Fruit fly (Drosophila melanogaster) whole organism, embryonic: ENCODE data around the gene Apoltp.

Experiments used
- Antp ChIP-seq: fragments of 200-800 bp; sonication (Bioruptor generic); optimal IDR thresholded peaks from 3 replicates; lab custom pipeline; 2016; ENCODE audit warnings: missing biosample characterization, missing genetic modification characterization
- Atf6 ChIP-seq: fragments of 200-800 bp; sonication (Bioruptor generic); IDR thresholded peaks from 2 replicates; pipeline ENCODE4 v1.3.6; 2022; ENCODE audit warnings: missing biosample characterization, missing genetic modification characterization
- Blimp-1 ChIP-seq: fragments of 200-800 bp; sonication (Bioruptor generic); optimal IDR thresholded peaks from 3 replicates; lab custom pipeline; 2018; ENCODE audit warnings: missing biosample characterization, missing genetic modification characterization, mild to moderate bottlenecking, moderate library complexity, missing genetic modification reagents
- CG10321 ChIP-seq: fragments of 200-800 bp; sonication (Bioruptor generic); IDR thresholded peaks from 2 replicates; pipeline ENCODE4 v1.3.6; 2022; ENCODE audit warnings: missing biosample characterization, missing genetic modification characterization
- CG10543 ChIP-seq: fragments of 200-800 bp; sonication (Bioruptor generic); optimal IDR thresholded peaks from 3 replicates; lab custom pipeline; 2017; ENCODE audit warnings: missing biosample characterization, mild to moderate bottlenecking, missing genetic modification characterization, moderate library complexity
- CG13296 ChIP-seq: fragments of 200-800 bp; sonication (Bioruptor generic); optimal IDR thresholded peaks from 3 replicates; lab custom pipeline; 2018; ENCODE audit warnings: missing biosample characterization, mild to moderate bottlenecking, missing genetic modification characterization
- CG13424 ChIP-seq: fragments of 200-800 bp; sonication (Bioruptor generic); optimal IDR thresholded peaks from 2 replicates; lab custom pipeline; 2019; ENCODE audit warnings: missing biosample characterization, mild to moderate bottlenecking, missing genetic modification characterization, moderate library complexity
- CG13894 ChIP-seq: fragments of 200-800 bp; sonication (Bioruptor generic); optimal IDR thresholded peaks from 3 replicates; lab custom pipeline; 2018; ENCODE audit warnings: missing biosample characterization, mild to moderate bottlenecking, missing genetic modification characterization, moderate library complexity
- CG15269 ChIP-seq: fragments of 200-800 bp; sonication (Bioruptor generic); optimal IDR thresholded peaks from 2 replicates; lab custom pipeline; 2018; ENCODE audit warnings: missing biosample characterization, mild to moderate bottlenecking, missing genetic modification characterization, moderate library complexity
- CG17568 ChIP-seq: fragments of 200-800 bp; sonication (Bioruptor generic); optimal IDR thresholded peaks from 2 replicates; lab custom pipeline; 2018; ENCODE audit warnings: missing biosample characterization, mild to moderate bottlenecking, missing genetic modification characterization, moderate library complexity
- CG1792 ChIP-seq: fragments of 200-800 bp; sonication (Bioruptor generic); optimal IDR thresholded peaks from 2 replicates; lab custom pipeline; 2016; ENCODE audit warnings: missing biosample characterization, missing genetic modification characterization
- CG3163 ChIP-seq: fragments of 200-800 bp; sonication (Bioruptor generic); optimal IDR thresholded peaks from 3 replicates; lab custom pipeline; 2016; ENCODE audit warnings: missing biosample characterization, missing genetic modification characterization
- CG3281 ChIP-seq: fragments of 200-800 bp; sonication (Bioruptor generic); optimal IDR thresholded peaks from 3 replicates; lab custom pipeline; 2017; ENCODE audit warnings: missing biosample characterization, mild to moderate bottlenecking, missing genetic modification characterization
- CG34376 ChIP-seq: fragments of 200-800 bp; sonication (Bioruptor generic); optimal IDR thresholded peaks from 2 replicates; lab custom pipeline; 2018; ENCODE audit warnings: missing biosample characterization, mild to moderate bottlenecking, missing genetic modification characterization
- CG34422 ChIP-seq: fragments of 200-800 bp; sonication (Bioruptor generic); IDR thresholded peaks from 3 replicates; pipeline ENCODE4 v1.3.6; 2022; ENCODE audit warnings: missing biosample characterization, missing genetic modification characterization
- CG4404 ChIP-seq: fragments of 200-800 bp; sonication (Bioruptor generic); IDR thresholded peaks from 2 replicates; pipeline ENCODE4 v1.3.6; 2022; ENCODE audit warnings: missing biosample characterization, missing genetic modification characterization
- CG7556 ChIP-seq: fragments of 200-800 bp; sonication (Bioruptor generic); optimal IDR thresholded peaks from 2 replicates; lab custom pipeline; 2017; ENCODE audit warnings: missing biosample characterization, mild to moderate bottlenecking, missing genetic modification characterization
- HLH3B ChIP-seq: fragments of 200-800 bp; sonication (Bioruptor generic); IDR thresholded peaks from 2 replicates; pipeline ENCODE4 v1.3.6; 2022; ENCODE audit warnings: missing biosample characterization, missing genetic modification characterization
- Hmr ChIP-seq: fragments of 200-800 bp; sonication (Bioruptor generic); optimal IDR thresholded peaks from 3 replicates; lab custom pipeline; 2017; ENCODE audit warnings: mild to moderate bottlenecking, missing biosample characterization, missing genetic modification reagents, missing genetic modification characterization
- Hr78 ChIP-seq, 2 experiments: fragments of 200-800 bp in 1 of 2; fragments of >200 bp in 1 of 2; sonication (Bioruptor generic) in 1 of 2; optimal IDR thresholded peaks; 2 replicates each; lab custom pipeline; 2017 to 2019; ENCODE audit warnings: missing biosample characterization in 2 of 2, missing genetic modification characterization in 2 of 2, mild to moderate bottlenecking in 1 of 2, moderate library complexity in 1 of 2
- Lhr ChIP-seq: fragments of 200-800 bp; sonication (Bioruptor generic); optimal IDR thresholded peaks from 3 replicates; lab custom pipeline; 2017; ENCODE audit warnings: mild to moderate bottlenecking, missing biosample characterization, missing genetic modification reagents, missing genetic modification characterization
- Max ChIP-seq: fragments of 200-800 bp; sonication (Bioruptor generic); optimal IDR thresholded peaks from 2 replicates; lab custom pipeline; 2016; ENCODE audit warnings: missing biosample characterization, mild to moderate bottlenecking, missing genetic modification characterization
- Med ChIP-seq: fragments of 200-800 bp; sonication (Bioruptor generic); peaks from one replicate; lab custom pipeline; 2016; ENCODE audit warnings: missing biosample characterization, missing genetic modification characterization, mild to moderate bottlenecking, inconsistent platforms, moderate library complexity
- Meics ChIP-seq: fragments of 200-800 bp; sonication (Bioruptor generic); optimal IDR thresholded peaks from 2 replicates; lab custom pipeline; 2017; ENCODE audit warnings: missing biosample characterization, mild to moderate bottlenecking, missing genetic modification characterization
- Neu2 ChIP-seq: fragments of 200-800 bp; sonication (Bioruptor generic); optimal IDR thresholded peaks from 3 replicates; lab custom pipeline; 2016; ENCODE audit warnings: missing biosample characterization, missing genetic modification characterization, borderline replicate concordance
- Oaz ChIP-seq: fragments of 200-800 bp; sonication (Bioruptor generic); IDR thresholded peaks from 2 replicates; pipeline ENCODE4 v1.3.6; 2022; ENCODE audit warnings: missing biosample characterization, missing genetic modification characterization
- PHDP ChIP-seq: fragments of 200-800 bp; sonication (Bioruptor generic); optimal IDR thresholded peaks from 3 replicates; lab custom pipeline; 2018; ENCODE audit warnings: missing biosample characterization, mild to moderate bottlenecking, missing genetic modification characterization, moderate library complexity
- Trl ChIP-seq, 3 experiments: fragments of >200 bp in 2 of 3; fragments of 200-800 bp in 1 of 3; sonication (Bioruptor generic) in 1 of 3; optimal IDR thresholded peaks; 2 replicates in 1 of 3; 3 replicates in 2 of 3; lab custom pipeline; 2016 to 2017; ENCODE audit warnings: missing biosample characterization in 1 of 3, missing genetic modification characterization in 1 of 3
- bcd ChIP-seq: fragments of 200-800 bp; sonication (Bioruptor generic); optimal IDR thresholded peaks from 2 replicates; lab custom pipeline; 2017; ENCODE audit warnings: missing biosample characterization, mild to moderate bottlenecking, missing genetic modification characterization
- cad ChIP-seq: fragments of >200 bp; optimal IDR thresholded peaks from 2 replicates; lab custom pipeline; 2017; ENCODE audit warnings: missing biosample characterization, missing genetic modification characterization
- chinmo ChIP-seq: fragments of 200-800 bp; sonication (Bioruptor generic); IDR thresholded peaks from 4 replicates; pipeline ENCODE4 v1.3.6; 2022; ENCODE audit warnings: missing biosample characterization, missing genetic modification characterization; ENCODE audit not compliant: partially characterized antibody
- corto ChIP-seq: fragments of 200-800 bp; sonication (Bioruptor generic); optimal IDR thresholded peaks from 2 replicates; lab custom pipeline; 2016; ENCODE audit warnings: missing biosample characterization, mild to moderate bottlenecking, missing genetic modification characterization, moderate library complexity
- crp ChIP-seq, 2 experiments: fragments of 200-800 bp; sonication (Bioruptor generic); optimal IDR thresholded peaks; 2 replicates in 1 of 2; 3 replicates in 1 of 2; lab custom pipeline; 2017; ENCODE audit warnings: missing biosample characterization in 2 of 2, missing genetic modification characterization in 2 of 2, mild to moderate bottlenecking in 1 of 2, moderate library complexity in 1 of 2
- eve ChIP-seq, 2 experiments: fragments of >200 bp; optimal IDR thresholded peaks; 2 replicates each; lab custom pipeline; 2017; ENCODE audit warnings: missing biosample characterization in 2 of 2, missing genetic modification characterization in 2 of 2
- exex ChIP-seq: fragments of 200-800 bp; sonication (Bioruptor generic); optimal IDR thresholded peaks from 4 replicates; lab custom pipeline; 2018; ENCODE audit warnings: missing biosample characterization, mild to moderate bottlenecking, missing genetic modification characterization, moderate library complexity
- gro ChIP-seq: fragments of 200-800 bp; sonication (Bioruptor generic); optimal IDR thresholded peaks from 2 replicates; lab custom pipeline; 2016; ENCODE audit warnings: missing biosample characterization, missing genetic modification characterization
- hkb ChIP-seq, 2 experiments: fragments of 200-800 bp in 1 of 2; fragments of >200 bp in 1 of 2; sonication (Bioruptor generic) in 1 of 2; IDR thresholded peaks in 1 of 2; optimal IDR thresholded peaks in 1 of 2; 2 replicates each; pipeline versions ENCODE4 v1.3.6 to Lab custom; 2017 to 2022; ENCODE audit warnings: missing biosample characterization in 1 of 2, missing genetic modification characterization in 1 of 2
- insv ChIP-seq, 2 experiments: fragments of 200-800 bp; sonication (Bioruptor generic); optimal IDR thresholded peaks; 3 replicates each; lab custom pipeline; 2016 to 2018; ENCODE audit warnings: missing biosample characterization in 2 of 2, missing genetic modification characterization in 2 of 2
- lbe ChIP-seq: fragments of 200-800 bp; sonication (Bioruptor generic); optimal IDR thresholded peaks from 2 replicates; lab custom pipeline; 2016; ENCODE audit warnings: missing biosample characterization, mild to moderate bottlenecking, missing genetic modification characterization
- mirr ChIP-seq: fragments of 200-800 bp; sonication (Bioruptor generic); optimal IDR thresholded peaks from 3 replicates; lab custom pipeline; 2018; ENCODE audit warnings: missing biosample characterization, mild to moderate bottlenecking, missing genetic modification characterization
- mld ChIP-seq: fragments of 200-800 bp; sonication (Bioruptor generic); IDR thresholded peaks from 3 replicates; pipeline ENCODE4 v1.3.6; 2022; ENCODE audit warnings: missing biosample characterization, missing genetic modification characterization; ENCODE audit not compliant: partially characterized antibody
- nau ChIP-seq: fragments of 200-800 bp; sonication (Bioruptor generic); optimal IDR thresholded peaks from 3 replicates; lab custom pipeline; 2017; ENCODE audit warnings: missing biosample characterization, mild to moderate bottlenecking, missing genetic modification characterization, missing genetic modification reagents
- psq ChIP-seq: fragments of 200-800 bp; sonication (Bioruptor generic); optimal IDR thresholded peaks from 2 replicates; lab custom pipeline; 2017; ENCODE audit warnings: missing biosample characterization, missing genetic modification characterization
- sd ChIP-seq: fragments of 200-800 bp; sonication (Bioruptor generic); optimal IDR thresholded peaks from 3 replicates; lab custom pipeline; 2018; ENCODE audit warnings: missing biosample characterization, mild to moderate bottlenecking, missing genetic modification characterization, moderate library complexity
- sens ChIP-seq: fragments of 200-800 bp; sonication (Bioruptor generic); peaks from one replicate; lab custom pipeline; 2016; ENCODE audit warnings: missing biosample characterization, missing genetic modification characterization
- so ChIP-seq: fragments of 200-800 bp; sonication (Bioruptor generic); IDR thresholded peaks from 3 replicates; pipeline ENCODE4 v1.3.6; 2022; ENCODE audit warnings: missing biosample characterization, missing genetic modification characterization

Apoltp gene

DNA sequence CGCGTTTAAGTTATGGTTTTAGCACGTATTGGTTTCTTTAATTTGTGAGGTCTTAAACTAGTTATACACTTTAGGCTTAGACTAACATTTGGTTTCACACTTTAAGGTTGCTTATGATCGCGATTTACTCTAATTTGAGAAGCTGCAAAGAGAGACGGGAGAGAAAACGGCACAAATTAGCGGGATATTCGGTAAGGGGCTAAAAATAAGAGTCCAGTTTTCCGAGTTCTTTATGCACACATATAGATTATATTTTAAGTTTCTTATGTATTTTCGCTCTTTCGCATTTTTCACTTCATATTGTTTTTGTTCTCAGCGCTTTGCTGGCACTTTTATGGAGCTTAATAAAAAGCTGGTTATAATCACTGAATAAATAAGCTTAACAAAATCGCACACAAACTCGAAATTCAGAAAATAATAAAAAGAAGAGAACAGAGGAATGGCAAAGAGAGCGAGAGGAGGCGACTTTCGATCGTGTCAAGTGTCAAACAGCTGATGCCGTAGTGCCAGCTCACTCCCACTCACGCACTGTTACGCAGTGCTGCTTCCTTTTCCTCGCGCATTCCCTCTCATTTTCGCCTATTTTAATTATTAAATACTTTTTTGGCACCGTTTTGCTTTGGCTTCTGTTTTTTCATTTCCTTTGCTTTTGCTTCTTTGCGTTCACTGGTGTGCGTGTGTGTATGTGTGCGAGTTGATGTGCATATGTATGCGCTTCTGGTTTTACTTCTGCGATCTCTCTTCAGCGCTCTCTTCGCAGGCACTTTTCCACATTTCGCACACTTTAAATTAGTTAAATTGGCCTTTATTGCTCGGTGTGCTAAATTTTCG is 64.3 kb downstream of the Apoltp start:
- TF ChIP-seq CG15269 (tag; lab: Kevin White, UChicago) (peak; percentile 0), bcd (GFP tag; lab: Kevin White, UChicago) (peak; percentile 5), so (GFP tag; lab: Robert Waterston, UW) (peak; percentile 56; the same call in 1 of the 3 replicates), CG34376 (GFP tag; lab: Kevin White, UChicago) (peak; percentile 8), Hr78 (GFP tag; optimal IDR thresholded peaks at IDR 0.05; lab: Kevin White, UChicago) (peak in 1 of 2 experiments; percentile 74), CG10321 (GFP tag; lab: Robert Waterston, UW) (peak; percentile 88), sd (tag; lab: Kevin White, UChicago) (peak; percentile 74), corto (peak; percentile 74), sens (GFP tag; lab: Kevin White, UChicago) (peak; percentile 67), CG7556 (GFP tag; lab: Kevin White, UChicago) (peak; percentile 1), lbe (GFP tag; lab: Kevin White, UChicago) (peak; percentile 39), nau (GFP tag; lab: Kevin White, UChicago) (peak; percentile 7), eve (GFP tag; optimal IDR thresholded peaks at IDR 0.05; lab: Kevin White, UChicago) (peak in 1 of 2 experiments; percentile 48), Neu2 (GFP tag; lab: Kevin White, UChicago) (no peak), CG17568 (GFP tag; lab: Kevin White, UChicago) (peak; percentile 17), CG34422 (peak; percentile 48; the same call in 1 of the 3 replicates), gro (GFP tag; lab: Kevin White, UChicago) (peak; percentile 40), crp (GFP tag; optimal IDR thresholded peaks at IDR 0.05; lab: Kevin White, UChicago) (peak; percentile 40 to 78), CG13424 (tag; lab: Kevin White, UChicago) (no peak), hkb (optimal IDR thresholded peaks at IDR 0.05; lab: Kevin White, UChicago) (no peak), hkb (GFP tag; IDR thresholded peaks at IDR 0.05; lab: Robert Waterston, UW) (peak; percentile 18; the same call in 1 of the 2 replicates), mirr (GFP tag; lab: Kevin White, UChicago) (peak; percentile 14), cad (GFP tag; lab: Kevin White, UChicago) (peak; percentile 23), Meics (GFP tag; lab: Kevin White, UChicago) (no peak), CG3281 (GFP tag; lab: Kevin White, UChicago) (peak; percentile 41), Max (GFP tag; lab: Kevin White, UChicago) (no peak), CG13894 (tag; lab: Kevin White, UChicago) (peak; percentile 21), chinmo (GFP tag; lab: Robert Waterston, UW) (0 out of 4 replicates have a peak, but pooled peaks have one; percentile 71), mld (GFP tag; lab: Robert Waterston, UW) (no peak), Atf6 (peak; percentile 8; the same call in 1 of the 2 replicates), CG1792 (no peak), HLH3B (GFP tag; lab: Robert Waterston, UW) (no peak), CG4404 (no peak), exex (tag; lab: Kevin White, UChicago) (peak; percentile 0), Med (GFP tag; lab: Kevin White, UChicago) (peak; percentile 82), CG3163 (GFP tag; lab: Kevin White, UChicago) (peak; percentile 38), Blimp-1 (GFP tag; lab: Kevin White, UChicago) (no peak), CG10543 (GFP tag; lab: Kevin White, UChicago) (peak; percentile 32), Lhr (GFP tag; lab: Kevin White, UChicago) (no peak), insv (GFP tag; optimal IDR thresholded peaks at IDR 0.05; lab: Kevin White, UChicago) (peak in 1 of 2 experiments; percentile 11), Antp (GFP tag; lab: Kevin White, UChicago) (no peak), Oaz (GFP tag; lab: Robert Waterston, UW) (no peak), CG13296 (peak; percentile 26), psq (GFP tag; lab: Kevin White, UChicago) (peak; percentile 69), PHDP (peak; percentile 13), Trl (optimal IDR thresholded peaks at IDR 0.05; lab: Kevin White, UChicago) (peak; percentile 25 to 76), Trl (GFP tag; optimal IDR thresholded peaks at IDR 0.05; lab: Kevin White, UChicago) (no peak), Hmr (GFP tag; lab: Kevin White, UChicago) (peak; percentile 30)
